Fruit fly (Drosophila melanogaster) Kc167 (cell line): ENCODE results near the gene nsl1.

Source experiments
- Myc ChIP-seq: fragments of >200 bp; optimal IDR thresholded peaks from 2 replicates; lab custom pipeline; 2017; ENCODE audit warnings: missing external identifiers
- Sin3A ChIP-seq: fragments of >200 bp; optimal IDR thresholded peaks from 2 replicates; lab custom pipeline; 2018; ENCODE audit warnings: missing external identifiers
- h ChIP-seq: fragments of >200 bp; optimal IDR thresholded peaks from 3 replicates; lab custom pipeline; 2018; ENCODE audit warnings: missing external identifiers
- insv ChIP-seq: fragments of >200 bp; optimal IDR thresholded peaks from 3 replicates; lab custom pipeline; 2018; ENCODE audit warnings: missing external identifiers
- psq ChIP-seq: fragments of >200 bp; optimal IDR thresholded peaks from 2 replicates; lab custom pipeline; 2017; ENCODE audit warnings: missing external identifiers
- ttk ChIP-seq: sonication (Bioruptor generic); optimal IDR thresholded peaks from 2 replicates; lab custom pipeline; 2017; ENCODE audit warnings: missing external identifiers

The nsl1 gene

dm6 chr3R:15827559-15827958, 34.0 kb downstream of the nsl1 start:
- TF ChIP-seq insv (lab: Kevin White, UChicago): no peak
- no peak for TF ChIP-seq h (lab: Kevin White, UChicago)
- TF ChIP-seq ttk (lab: Kevin White, UChicago): no peak
- no peak for TF ChIP-seq Sin3A (lab: Kevin White, UChicago)
- TF ChIP-seq psq (lab: Kevin White, UChicago): no peak
- TF ChIP-seq Myc (lab: Kevin White, UChicago): no peak

dm6 chr3R:15832525-15832924, 38.9 kb downstream of the nsl1 start, which contains the start of gene rec:
rec (minus strand) TSS chr3R:15832632.
- TF ChIP-seq insv (lab: Kevin White, UChicago): no peak
- no peak for TF ChIP-seq h (lab: Kevin White, UChicago)
- TF ChIP-seq Myc (lab: Kevin White, UChicago): no peak

dm6 chr3R:15833332-15833731, 39.8 kb downstream of the nsl1 start, which contains the start of gene CG43318:
CG43318 (minus strand) TSS chr3R:15833432.
- no peak for TF ChIP-seq psq (lab: Kevin White, UChicago)
- no peak for TF ChIP-seq h (lab: Kevin White, UChicago)
- TF ChIP-seq insv (lab: Kevin White, UChicago): no peak

- TF ChIP-seq Sin3A (lab: Kevin White, UChicago): no peak
Observed at dm6 chr3R:15834375-15835031, 40.9 kb downstream of the nsl1 start, which contains the start of the genes CG43317 and Arpc3A. CG43317 (minus strand) TSS chr3R:15834425. Arpc3A (plus strand) TSS chr3R:15834648.

- no peak for TF ChIP-seq Myc (lab: Kevin White, UChicago)
- no peak for TF ChIP-seq ttk (lab: Kevin White, UChicago)
- TF ChIP-seq Sin3A (lab: Kevin White, UChicago): no peak
- no peak for TF ChIP-seq insv (lab: Kevin White, UChicago)
- no peak for TF ChIP-seq h (lab: Kevin White, UChicago)
- TF ChIP-seq psq (lab: Kevin White, UChicago): no peak
Observed at dm6 chr3R:15836864-15837824, 43.6 kb downstream of the nsl1 start, which contains the start of the genes ND-23 and spn-E. ND-23 (minus strand) TSS chr3R:15837117. spn-E (plus strand) TSS chr3R:15837419.

- TF ChIP-seq Myc (lab: Kevin White, UChicago) (no peak), insv (lab: Kevin White, UChicago) (no peak), h (lab: Kevin White, UChicago) (no peak), ttk (lab: Kevin White, UChicago) (no peak), Sin3A (lab: Kevin White, UChicago) (no peak), psq (lab: Kevin White, UChicago) (no peak)
Observed at dm6 chr3R:15839294-15839693, 45.7 kb downstream of the nsl1 start, which contains the start of gene Pbp45. Pbp45 (minus strand) TSS chr3R:15839515.

- TF ChIP-seq ttk (lab: Kevin White, UChicago): no peak
- TF ChIP-seq psq (lab: Kevin White, UChicago): no peak
- no peak for TF ChIP-seq Myc (lab: Kevin White, UChicago)
- TF ChIP-seq Sin3A (lab: Kevin White, UChicago): no peak
- TF ChIP-seq h (lab: Kevin White, UChicago): no peak
- no peak for TF ChIP-seq insv (lab: Kevin White, UChicago)
Observed at dm6 chr3R:15846234-15846633, 52.7 kb downstream of the nsl1 start, which contains the start of gene CG4546. CG4546 (plus strand) TSS chr3R:15846534.
